Worm (Caenorhabditis elegans) whole organism, mixed stage, embryonic: ENCODE data around the gene K08H2.3.
A peak's percentile ranks its signal among the peaks of the same experiment; 100 is the strongest.

Source experiments
- M03D4.4 ChIP-seq: sonication (generic microtip); optimal IDR thresholded peaks from 2 replicates; lab custom pipeline; 2017; ENCODE audit warnings: mild to moderate bottlenecking, missing genetic modification characterization, missing compliant biosample characterization
- bed-3 ChIP-seq: fragments of 200-800 bp; sonication (Bioruptor generic); optimal IDR thresholded peaks from 3 replicates; lab custom pipeline; 2018; ENCODE audit warnings: mild to moderate bottlenecking, missing genetic modification characterization, moderate library complexity, missing compliant biosample characterization
- blmp-1 ChIP-seq: fragments of 150-350 bp; optimal IDR thresholded peaks from 2 replicates; lab custom pipeline; 2014; ENCODE audit warnings: missing biosample characterization, missing genetic modification characterization
- ceh-39 ChIP-seq: fragments of 150-350 bp; optimal IDR thresholded peaks from 2 replicates; lab custom pipeline; 2014; ENCODE audit warnings: missing biosample characterization, missing genetic modification characterization
- ceh-83 ChIP-seq: fragments of 200-800 bp; sonication (Bioruptor generic); optimal IDR thresholded peaks from 2 replicates; lab custom pipeline; 2018; ENCODE audit warnings: mild to moderate bottlenecking, missing genetic modification characterization, missing compliant biosample characterization
- ces-1 ChIP-seq: fragments of 150-350 bp; optimal IDR thresholded peaks from 2 replicates; lab custom pipeline; 2014; ENCODE audit warnings: missing biosample characterization, missing genetic modification reagents, missing genetic modification characterization
- cnd-1 ChIP-seq: fragments of 200-800 bp; sonication (Bioruptor generic); optimal IDR thresholded peaks from 2 replicates; lab custom pipeline; 2018; ENCODE audit warnings: mild to moderate bottlenecking, missing genetic modification characterization, missing compliant biosample characterization
- elt-1 ChIP-seq: sonication (generic microtip); optimal IDR thresholded peaks from 2 replicates; lab custom pipeline; 2017; ENCODE audit warnings: missing genetic modification characterization, mild to moderate bottlenecking, missing compliant biosample characterization, antibody characterized with exemption, moderate library complexity, borderline replicate concordance; ENCODE audit not compliant: insufficient read depth
- flh-1 ChIP-seq: fragments of 200-800 bp; sonication (Bioruptor generic); optimal IDR thresholded peaks from 2 replicates; lab custom pipeline; 2018; ENCODE audit warnings: mild to moderate bottlenecking, missing genetic modification characterization, moderate library complexity, missing compliant biosample characterization
- ham-2 ChIP-seq: fragments of 200-800 bp; sonication (Bioruptor generic); optimal IDR thresholded peaks from 2 replicates; lab custom pipeline; 2018; ENCODE audit warnings: mild to moderate bottlenecking, missing genetic modification characterization, missing compliant biosample characterization
- hlh-1 ChIP-seq: fragments of 150-350 bp; optimal IDR thresholded peaks from 2 replicates; lab custom pipeline; 2014; ENCODE audit warnings: missing biosample characterization, missing genetic modification reagents, missing genetic modification characterization
- lin-13 ChIP-seq: fragments of 150-350 bp; optimal IDR thresholded peaks from 2 replicates; lab custom pipeline; 2014; ENCODE audit warnings: missing biosample characterization, missing genetic modification characterization
- lin-32 ChIP-seq: fragments of 200-800 bp; sonication (Bioruptor generic); optimal IDR thresholded peaks from 2 replicates; lab custom pipeline; 2018; ENCODE audit warnings: mild to moderate bottlenecking, missing genetic modification characterization, missing compliant biosample characterization
- mep-1 ChIP-seq: fragments of 150-350 bp; optimal IDR thresholded peaks from 2 replicates; lab custom pipeline; 2017; ENCODE audit warnings: missing biosample characterization, missing genetic modification reagents, missing genetic modification characterization, inconsistent platforms
- mls-2 ChIP-seq: sonication (generic microtip); optimal IDR thresholded peaks from 2 replicates; lab custom pipeline; 2016; ENCODE audit warnings: mild to moderate bottlenecking, missing genetic modification characterization, moderate library complexity, missing compliant biosample characterization
- nhr-2 ChIP-seq: fragments of 150-350 bp; optimal IDR thresholded peaks from 2 replicates; lab custom pipeline; 2014; ENCODE audit warnings: missing biosample characterization, missing genetic modification characterization
- nhr-28 ChIP-seq: fragments of 150-350 bp; optimal IDR thresholded peaks from 2 replicates; lab custom pipeline; 2014; ENCODE audit warnings: missing biosample characterization, missing genetic modification characterization
- nhr-76 ChIP-seq: sonication (generic microtip); optimal IDR thresholded peaks from 2 replicates; lab custom pipeline; 2017; ENCODE audit warnings: missing biosample characterization, missing genetic modification characterization
- pha-4 ChIP-seq: fragments of 150-350 bp; optimal IDR thresholded peaks from 2 replicates; lab custom pipeline; 2018; ENCODE audit warnings: missing biosample characterization, missing genetic modification reagents, missing genetic modification characterization
- sem-2 ChIP-seq: fragments of 200-800 bp; sonication (Bioruptor generic); optimal IDR thresholded peaks from 2 replicates; lab custom pipeline; 2018; ENCODE audit warnings: mild to moderate bottlenecking, missing genetic modification characterization, missing compliant biosample characterization
- sptf-1 ChIP-seq: sonication (generic microtip); optimal IDR thresholded peaks from 2 replicates; lab custom pipeline; 2017; ENCODE audit warnings: mild to moderate bottlenecking, missing genetic modification characterization, moderate library complexity, missing compliant biosample characterization
- unc-120 ChIP-seq: sonication (generic microtip); optimal IDR thresholded peaks from 2 replicates; lab custom pipeline; 2017; ENCODE audit warnings: missing genetic modification characterization, missing compliant biosample characterization; ENCODE audit not compliant: poor library complexity, severe bottlenecking
- unc-39 ChIP-seq: fragments of 150-350 bp; optimal IDR thresholded peaks from 2 replicates; lab custom pipeline; 2014; ENCODE audit warnings: missing biosample characterization, missing genetic modification characterization
- unc-62 ChIP-seq: fragments of 150-350 bp; optimal IDR thresholded peaks from 2 replicates; lab custom pipeline; 2014; ENCODE audit warnings: missing biosample characterization, missing genetic modification reagents, missing genetic modification characterization
- zip-8 ChIP-seq: fragments of 150-350 bp; optimal IDR thresholded peaks from 2 replicates; lab custom pipeline; 2014; ENCODE audit warnings: missing biosample characterization, missing genetic modification characterization
- ztf-11 ChIP-seq: fragments of 150-350 bp; optimal IDR thresholded peaks from 2 replicates; lab custom pipeline; 2014; ENCODE audit warnings: missing biosample characterization, missing genetic modification characterization

The K08H2.3 gene

DNA sequence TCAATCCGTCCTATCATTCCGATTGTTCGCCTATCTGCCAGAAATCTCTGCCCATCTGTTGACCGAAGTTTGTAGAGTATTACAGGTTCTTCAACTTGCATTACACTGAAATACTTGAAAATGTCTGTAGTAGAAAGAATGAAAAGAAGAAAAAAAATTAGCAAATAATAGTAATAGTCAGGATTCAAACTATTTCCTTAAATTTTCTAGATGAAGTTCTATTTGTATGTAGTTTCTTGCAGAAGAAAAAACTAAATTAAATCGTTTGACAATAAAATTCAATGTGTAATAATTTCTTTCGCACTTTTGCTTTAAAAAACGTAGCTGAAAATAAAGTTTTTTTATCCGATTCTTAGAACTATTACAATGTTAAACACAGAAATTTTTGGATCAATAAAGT is 12.6 kb upstream of the K08H2.3 start, which contains the start of gene skr-19:
Gene skr-19, minus strand, starts transcription at position 101 of the 400 bp plus-strand sequence.
- no peak for TF ChIP-seq pha-4

DNA sequence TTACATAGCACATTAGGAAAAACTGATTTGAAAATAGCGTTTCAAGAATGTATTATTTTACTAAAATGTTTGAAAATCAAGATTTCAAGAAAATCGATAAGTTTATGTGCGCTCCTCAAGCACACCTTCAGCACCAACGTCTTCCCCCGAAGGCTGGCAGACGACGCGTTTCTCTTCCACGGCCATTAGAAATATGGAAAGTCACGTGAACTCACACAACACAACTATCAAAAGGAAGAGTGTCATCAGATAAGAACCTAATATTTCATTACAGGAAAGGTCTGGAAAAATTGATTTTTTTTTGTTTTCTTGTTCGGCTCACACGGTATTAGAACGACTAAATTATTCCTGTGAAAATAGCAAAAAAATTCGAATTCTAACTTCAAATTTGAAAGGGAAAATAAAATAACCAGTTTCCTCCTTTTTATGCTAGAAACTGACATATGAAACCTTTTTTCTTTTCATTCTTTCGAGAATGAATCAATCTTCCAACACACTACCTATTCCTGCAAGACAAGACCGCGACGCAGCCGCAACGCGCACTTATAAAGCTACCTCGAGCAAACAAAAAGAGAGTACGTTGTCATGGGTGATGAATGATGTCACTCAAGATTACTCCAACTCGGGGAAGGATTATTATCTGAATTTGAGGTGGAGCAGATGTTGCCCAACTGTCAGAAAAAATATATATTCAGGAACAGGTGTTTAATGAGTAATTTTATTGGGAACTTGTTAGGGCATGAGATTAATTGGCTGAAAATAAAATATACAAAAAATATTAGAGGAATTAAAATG is 11.9 kb upstream of the K08H2.3 start:
- peak; percentile 64 for TF ChIP-seq unc-62 (GFP tag; lab: Kevin White, UChicago)
- peak; percentile 2 for TF ChIP-seq mep-1
- peak; percentile 55 for TF ChIP-seq lin-32 (GFP tag; lab: Kevin White, UChicago)
- TF ChIP-seq blmp-1 (tag; lab: Kevin White, UChicago): no peak
- peak; percentile 29 for TF ChIP-seq cnd-1 (tag; lab: Kevin White, UChicago)

DNA sequence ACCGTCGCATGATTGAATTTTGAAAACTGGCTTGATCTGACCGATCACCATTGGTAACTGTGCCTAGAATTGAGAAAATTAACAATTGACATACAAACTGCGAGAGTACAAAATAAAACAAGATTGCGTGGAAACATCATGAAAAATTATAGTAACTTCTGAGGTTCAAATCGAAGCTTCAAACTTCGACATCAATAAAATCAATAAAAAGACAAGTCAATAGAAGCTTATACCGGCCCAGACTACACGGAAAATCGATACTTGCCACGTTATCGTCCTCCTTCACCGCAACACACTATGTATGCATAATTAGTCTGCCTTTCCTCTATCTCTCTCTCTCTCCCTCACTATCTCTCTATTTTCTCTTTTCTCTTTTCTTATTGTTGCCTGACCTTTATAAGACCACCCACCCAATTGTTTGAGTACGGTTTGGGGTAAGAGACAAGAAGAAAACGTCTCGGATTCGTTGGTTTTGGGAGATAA is 10.5 kb upstream of the K08H2.3 start, which contains the start of gene skr-21:
Gene skr-21, minus strand, starts transcription at position 51 of the 483 bp plus-strand sequence.
- TF ChIP-seq ceh-83 (GFP tag; lab: Kevin White, UChicago): no peak
- TF ChIP-seq unc-62 (GFP tag; lab: Kevin White, UChicago): no peak
- TF ChIP-seq unc-120 (tag; lab: Kevin White, UChicago): peak; percentile 26
- peak; percentile 41 for TF ChIP-seq nhr-2 (tag; lab: Kevin White, UChicago)
- TF ChIP-seq ces-1 (GFP tag; lab: Kevin White, UChicago): peak; percentile 39
- no peak for TF ChIP-seq hlh-1 (tag; lab: Kevin White, UChicago)
- peak; percentile 51 for TF ChIP-seq ceh-39 (tag; lab: Kevin White, UChicago)
- TF ChIP-seq unc-39 (tag; lab: Kevin White, UChicago): no peak
- TF ChIP-seq nhr-76 (tag; lab: Kevin White, UChicago): no peak
- TF ChIP-seq sptf-1 (tag; lab: Kevin White, UChicago): peak; percentile 48
- TF ChIP-seq bed-3: no peak
- no peak for TF ChIP-seq ztf-11
- TF ChIP-seq, all 35 proteins: peak for 5

DNA sequence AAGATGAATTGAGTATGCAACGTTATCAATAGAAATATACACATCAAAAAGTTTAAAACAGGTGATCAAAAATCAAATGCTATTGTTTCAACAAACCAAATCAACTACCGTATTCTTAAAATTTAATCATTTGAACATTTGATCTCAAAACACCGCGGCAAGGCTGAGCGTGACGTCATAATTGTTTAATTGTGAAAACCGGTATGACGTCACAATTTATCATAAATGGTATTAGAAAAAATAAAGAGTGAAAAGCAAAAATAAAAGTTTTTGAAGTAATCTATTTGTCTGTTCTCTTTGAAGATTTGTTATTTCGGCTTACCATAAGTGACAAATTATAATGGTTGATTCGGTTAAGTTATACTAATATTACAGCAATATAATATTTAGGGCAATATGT is 9.4 kb upstream of the K08H2.3 start:
- TF ChIP-seq zip-8 (tag; lab: Kevin White, UChicago): peak; percentile 99
- no peak for TF ChIP-seq pha-4
- TF ChIP-seq, all 35 proteins: peak for 1

DNA sequence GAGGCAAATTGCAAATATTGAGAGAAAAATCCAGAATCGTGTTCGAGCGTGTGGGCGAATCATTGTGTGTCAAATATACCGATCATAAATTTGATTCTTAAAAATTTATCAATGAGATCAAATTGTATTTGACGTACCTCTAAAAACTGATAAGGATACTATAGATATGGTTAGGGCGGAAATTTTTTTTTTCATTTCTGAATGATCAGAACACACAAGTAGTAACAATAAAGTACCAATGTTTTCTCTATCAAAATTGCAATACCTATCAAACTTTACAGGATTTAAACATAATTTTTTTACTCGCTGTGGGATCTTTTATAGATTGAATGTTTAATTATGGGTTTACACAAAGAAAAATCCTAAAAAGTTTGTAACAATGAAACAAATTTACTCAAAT is 4.9 kb upstream of the K08H2.3 start, which contains the start of gene bgnt-1.5:
Gene bgnt-1.5, minus strand, starts transcription at position 101 of the 400 bp plus-strand sequence.
- TF ChIP-seq flh-1 (GFP tag; lab: Kevin White, UChicago): no peak
- no peak for TF ChIP-seq ceh-39 (tag; lab: Kevin White, UChicago)
- no peak for TF ChIP-seq pha-4
- no peak for TF ChIP-seq unc-62 (GFP tag; lab: Kevin White, UChicago)

DNA sequence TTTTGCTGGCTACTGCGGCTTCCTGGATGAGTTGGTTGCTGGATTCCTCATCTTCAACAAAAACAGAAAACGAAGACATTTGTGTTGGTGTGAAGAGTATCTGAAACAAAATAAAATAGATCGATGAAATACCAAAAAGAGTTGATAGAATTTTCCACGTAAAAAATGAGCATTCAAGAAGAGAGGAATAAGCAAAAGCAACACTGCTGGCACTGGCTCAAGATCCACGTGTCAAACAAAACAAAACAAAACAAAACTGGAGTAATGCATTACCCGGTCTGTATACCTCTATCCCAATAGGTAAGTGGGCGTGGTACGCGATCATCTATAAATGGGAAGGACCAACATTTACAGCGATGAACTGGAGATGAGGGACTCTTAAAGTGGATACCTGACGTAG is 2.3 kb upstream of the K08H2.3 start, which contains the start of gene K08H2.2:
Gene K08H2.2, minus strand, starts transcription at position 101 of the 400 bp plus-strand sequence.
- TF ChIP-seq ztf-11: no peak

DNA sequence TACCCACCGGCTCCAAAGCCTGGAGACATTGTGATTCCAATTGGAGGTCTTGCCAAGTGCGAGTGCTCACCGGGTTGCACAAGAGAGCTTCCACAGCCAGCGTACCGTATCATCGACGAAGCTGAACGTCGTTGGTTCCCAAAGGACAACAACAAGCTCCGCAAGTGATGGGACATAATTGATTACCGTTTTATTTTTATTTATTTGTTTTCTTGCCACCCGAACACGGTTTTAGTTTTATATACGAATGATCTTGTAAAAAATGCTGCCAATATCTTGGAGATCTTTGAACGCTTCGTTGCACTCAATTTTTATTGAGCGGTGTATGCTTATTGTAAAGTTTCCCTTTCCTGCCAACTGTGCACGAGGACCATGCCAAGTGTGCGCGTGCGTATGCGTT is 995 bp downstream of the K08H2.3 start, which contains the start of gene K08H2.4:
Gene K08H2.4, plus strand, starts transcription at position 301 of the 400 bp plus-strand sequence.
- TF ChIP-seq sem-2 (GFP tag; lab: Kevin White, UChicago) (no peak), hlh-1 (tag; lab: Kevin White, UChicago) (peak; percentile 33), lin-13 (tag; lab: Kevin White, UChicago) (no peak), unc-120 (tag; lab: Kevin White, UChicago) (no peak), cnd-1 (tag; lab: Kevin White, UChicago) (no peak), blmp-1 (tag; lab: Kevin White, UChicago) (no peak), unc-39 (tag; lab: Kevin White, UChicago) (no peak), ceh-39 (tag; lab: Kevin White, UChicago) (peak; percentile 21), M03D4.4 (tag; lab: Kevin White, UChicago) (no peak), pha-4 (no peak)
- TF ChIP-seq, all 35 proteins: peak for 2

DNA sequence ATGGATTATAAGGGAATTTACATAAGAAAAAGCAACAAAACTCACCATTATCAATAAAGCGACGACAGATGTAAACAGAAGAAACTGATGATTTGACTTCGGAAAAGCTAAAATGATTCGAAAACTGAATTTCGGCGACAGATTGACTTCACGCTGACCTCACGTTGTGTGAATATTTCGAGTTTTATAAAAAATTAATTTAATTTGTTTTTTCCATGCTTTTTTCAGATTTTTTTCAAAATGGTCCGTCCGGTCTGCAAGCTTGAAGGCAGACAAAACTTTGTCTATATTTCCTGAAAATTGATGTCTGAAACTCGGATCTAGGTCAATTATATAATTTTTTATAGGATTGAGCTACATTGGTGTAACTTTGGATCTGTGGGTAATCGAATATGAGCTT is 5.0 kb downstream of the K08H2.3 start, which contains the start of gene K08H2.5:
Gene K08H2.5, minus strand, starts transcription at position 101 of the 400 bp plus-strand sequence.
- TF ChIP-seq mls-2 (tag; lab: Kevin White, UChicago) (no peak), lin-13 (tag; lab: Kevin White, UChicago) (no peak), elt-1 (tag; lab: Kevin White, UChicago) (no peak), unc-62 (GFP tag; lab: Kevin White, UChicago) (no peak), nhr-76 (tag; lab: Kevin White, UChicago) (no peak), ham-2 (no peak), ztf-11 (no peak), blmp-1 (tag; lab: Kevin White, UChicago) (no peak), hlh-1 (tag; lab: Kevin White, UChicago) (no peak), sem-2 (GFP tag; lab: Kevin White, UChicago) (no peak), unc-39 (tag; lab: Kevin White, UChicago) (no peak), M03D4.4 (tag; lab: Kevin White, UChicago) (no peak), nhr-28 (no peak), nhr-2 (tag; lab: Kevin White, UChicago) (no peak)
